Worm (Caenorhabditis elegans): ENCODE results near the gene T07H3.8.

DNA sequence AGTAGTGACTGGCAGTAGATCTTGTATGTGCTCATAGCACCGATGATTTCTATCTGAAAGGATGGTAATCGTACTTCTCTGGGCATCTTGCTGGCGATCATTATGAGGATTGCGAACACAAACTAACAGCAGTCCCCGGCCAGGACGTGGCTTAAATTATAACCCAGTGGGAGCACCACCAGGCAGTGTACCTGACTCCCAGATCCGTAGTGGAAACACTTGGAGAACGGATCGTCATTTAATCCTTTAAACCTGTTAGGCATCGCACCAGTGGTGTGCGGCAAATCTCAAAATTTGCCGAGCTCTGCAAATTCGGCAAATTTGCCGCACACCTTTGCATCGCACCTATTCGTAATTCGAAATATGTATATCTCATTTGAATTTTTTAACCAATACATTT is 18.8 kb upstream of the T07H3.8 start, which contains the start of gene K05F6.8:
- TF ChIP-seq nhr-25 (tag; optimal IDR thresholded peaks at IDR 0.05) (no peak), ztf-11 (tag; optimal IDR thresholded peaks at IDR 0.05) (no peak), pqm-1 (tag; optimal IDR thresholded peaks at IDR 0.05) (no peak), elt-2 (tag; optimal IDR thresholded peaks at IDR 0.05) (no peak), zag-1 (tag; optimal IDR thresholded peaks at IDR 0.05) (no peak), nhr-11 (tag; optimal IDR thresholded peaks at IDR 0.05) (no peak), egl-27 (tag; optimal IDR thresholded peaks at IDR 0.05) (no peak), unc-62 (GFP tag; optimal IDR thresholded peaks at IDR 0.05) (no peak), nhr-43 (tag; optimal IDR thresholded peaks at IDR 0.05; ENCODE audit: poor library complexity, severe bottlenecking) (no peak), ama-1 (optimal IDR thresholded peaks at IDR 0.05) (no peak), unc-39 (tag; optimal IDR thresholded peaks at IDR 0.05) (no peak), ceh-9 (tag; optimal IDR thresholded peaks at IDR 0.05) (no peak), nhr-12 (tag; optimal IDR thresholded peaks at IDR 0.05) (no peak)

Data from whole organism, L3 larva.